Fruit fly (Drosophila melanogaster): ENCODE data around the gene CG45487.
"Not testable (repeated sequence)": the region's sequence is repeated elsewhere in the genome, so short reads cannot be mapped to it uniquely, and the experiment has no call there.

- not testable (repeated sequence) for TF ChIP-seq Hr4 (GFP tag; optimal IDR thresholded peaks at IDR 0.05); CG6276 (GFP tag; optimal IDR thresholded peaks at IDR 0.05); Hr39 (GFP tag; optimal IDR thresholded peaks at IDR 0.05); Sox14 (GFP tag; optimal IDR thresholded peaks at IDR 0.05); OdsH (GFP tag; optimal IDR thresholded peaks at IDR 0.05); CG6854 (GFP tag; optimal IDR thresholded peaks at IDR 0.05); CG3919 (GFP tag; optimal IDR thresholded peaks at IDR 0.05); Eip75B (GFP tag; optimal IDR thresholded peaks at IDR 0.05); CG6808 (GFP tag; optimal IDR thresholded peaks at IDR 0.05); CG10669 (GFP tag; optimal IDR thresholded peaks at IDR 0.05); spab (GFP tag; optimal IDR thresholded peaks at IDR 0.05); CG6163 (GFP tag; IDR thresholded peaks at IDR 0.05); CG7368 (GFP tag; optimal IDR thresholded peaks at IDR 0.05)
These were observed 14.0 kb upstream of the CG45487 start, which contains the start of gene CG45489 for dm6 chrX:19929078-19929477.

Measured in whole organism, prepupa.